Worm (Caenorhabditis elegans) whole organism, L2 larva: ENCODE results near the gene sra-37.

Source experiments
- C34F6.9 ChIP-seq: fragments of 150-350 bp; optimal IDR thresholded peaks from 2 replicates; lab custom pipeline; 2014; ENCODE audit warnings: missing biosample characterization, missing genetic modification characterization
- F13H6.1 ChIP-seq: sonication (generic microtip); optimal IDR thresholded peaks from 2 replicates; lab custom pipeline; 2016; ENCODE audit warnings: missing genetic modification characterization, missing compliant biosample characterization
- alr-1 ChIP-seq: fragments of 150-350 bp; optimal IDR thresholded peaks from 2 replicates; lab custom pipeline; 2014; ENCODE audit warnings: missing biosample characterization, missing genetic modification characterization
- blmp-1 ChIP-seq: sonication (generic microtip); optimal IDR thresholded peaks from 2 replicates; lab custom pipeline; 2017; ENCODE audit warnings: missing genetic modification characterization, mild to moderate bottlenecking, missing compliant biosample characterization, antibody characterized with exemption, moderate library complexity; ENCODE audit not compliant: insufficient read depth
- ceh-16 ChIP-seq: fragments of 150-350 bp; optimal IDR thresholded peaks from 2 replicates; lab custom pipeline; 2014; ENCODE audit warnings: missing biosample characterization, missing genetic modification characterization
- crh-2 ChIP-seq: sonication (generic microtip); optimal IDR thresholded peaks from 2 replicates; lab custom pipeline; 2017; ENCODE audit warnings: missing biosample characterization, missing genetic modification characterization
- egl-27 ChIP-seq: sonication (generic microtip); optimal IDR thresholded peaks from 3 replicates; lab custom pipeline; 2017; ENCODE audit warnings: missing biosample characterization, missing genetic modification reagents, missing genetic modification characterization
- elt-1 ChIP-seq: fragments of 150-350 bp; optimal IDR thresholded peaks from 2 replicates; lab custom pipeline; 2014; ENCODE audit warnings: missing biosample characterization, missing genetic modification characterization
- fos-1 ChIP-seq: fragments of 150-350 bp; optimal IDR thresholded peaks from 2 replicates; lab custom pipeline; 2014; ENCODE audit warnings: missing biosample characterization, missing genetic modification characterization
- gmeb-1 ChIP-seq: fragments of 150-350 bp; optimal IDR thresholded peaks from 2 replicates; lab custom pipeline; 2014; ENCODE audit warnings: missing biosample characterization, missing genetic modification characterization
- lin-13 ChIP-seq: fragments of 150-350 bp; optimal IDR thresholded peaks from 2 replicates; lab custom pipeline; 2014; ENCODE audit warnings: missing biosample characterization, missing genetic modification reagents, missing genetic modification characterization
- lin-39 ChIP-seq: fragments of 150-350 bp; optimal IDR thresholded peaks from 2 replicates; lab custom pipeline; 2014; ENCODE audit warnings: missing biosample characterization, missing genetic modification reagents, missing genetic modification characterization
- lsy-2 ChIP-seq, 2 experiments: fragments of 150-350 bp in 1 of 2; sonication (generic microtip) in 1 of 2; optimal IDR thresholded peaks; 2 replicates each; lab custom pipeline; 2014 to 2017; ENCODE audit warnings: missing biosample characterization in 2 of 2, missing genetic modification characterization in 2 of 2
- mab-5 ChIP-seq: fragments of 150-350 bp; optimal IDR thresholded peaks from 2 replicates; lab custom pipeline; 2014; ENCODE audit warnings: missing biosample characterization, missing genetic modification characterization
- mdl-1 ChIP-seq, 2 experiments: fragments of 150-350 bp in 1 of 2; sonication (generic microtip) in 1 of 2; optimal IDR thresholded peaks; 2 replicates each; lab custom pipeline; 2017; ENCODE audit warnings: missing biosample characterization in 2 of 2, missing genetic modification characterization in 2 of 2
- nhr-12 ChIP-seq: fragments of 150-350 bp; optimal IDR thresholded peaks from 2 replicates; lab custom pipeline; 2014; ENCODE audit warnings: missing biosample characterization, missing genetic modification characterization
- nhr-129 ChIP-seq: fragments of 150-350 bp; optimal IDR thresholded peaks from 2 replicates; lab custom pipeline; 2014; ENCODE audit warnings: missing biosample characterization, missing genetic modification characterization
- nhr-21 ChIP-seq: fragments of 150-350 bp; optimal IDR thresholded peaks from 2 replicates; lab custom pipeline; 2014; ENCODE audit warnings: missing biosample characterization, missing genetic modification characterization
- nhr-25 ChIP-seq: fragments of 150-350 bp; sonication (generic microtip); optimal IDR thresholded peaks from 3 replicates; lab custom pipeline; 2014; ENCODE audit warnings: missing biosample characterization, missing genetic modification characterization
- nhr-6 ChIP-seq: fragments of 150-350 bp; optimal IDR thresholded peaks from 2 replicates; lab custom pipeline; 2014; ENCODE audit warnings: missing biosample characterization, missing genetic modification characterization
- nhr-77 ChIP-seq: fragments of 150-350 bp; optimal IDR thresholded peaks from 2 replicates; lab custom pipeline; 2014; ENCODE audit warnings: missing biosample characterization, missing genetic modification characterization
- peb-1 ChIP-seq: fragments of 150-350 bp; optimal IDR thresholded peaks from 2 replicates; lab custom pipeline; 2014; ENCODE audit warnings: missing biosample characterization, missing genetic modification characterization
- sem-4 ChIP-seq: fragments of 150-350 bp; optimal IDR thresholded peaks from 2 replicates; lab custom pipeline; 2014; ENCODE audit warnings: missing biosample characterization, missing genetic modification reagents, missing genetic modification characterization
- skn-1 ChIP-seq: sonication (generic microtip); optimal IDR thresholded peaks from 2 replicates; lab custom pipeline; 2017; ENCODE audit warnings: missing biosample characterization, missing genetic modification characterization
- sma-3 ChIP-seq: sonication (generic microtip); optimal IDR thresholded peaks from 2 replicates; lab custom pipeline; 2016; ENCODE audit warnings: missing genetic modification reagents, missing genetic modification characterization, missing compliant biosample characterization
- sma-9 ChIP-seq, 2 experiments: fragments of 150-350 bp in 1 of 2; sonication (generic microtip) in 1 of 2; optimal IDR thresholded peaks; 2 replicates each; lab custom pipeline; 2014 to 2016; ENCODE audit warnings: missing genetic modification characterization in 2 of 2, mild to moderate bottlenecking in 1 of 2, missing biosample characterization in 1 of 2, missing compliant biosample characterization in 1 of 2, missing genetic modification reagents in 1 of 2, moderate library complexity in 1 of 2
- unc-39 ChIP-seq: fragments of 150-350 bp; optimal IDR thresholded peaks from 2 replicates; lab custom pipeline; 2014; ENCODE audit warnings: missing biosample characterization, missing genetic modification characterization
- unc-55 ChIP-seq: fragments of 150-350 bp; sonication (generic microtip); optimal IDR thresholded peaks from 3 replicates; lab custom pipeline; 2014; ENCODE audit warnings: missing biosample characterization, missing genetic modification reagents, missing genetic modification characterization
- unc-62 ChIP-seq: fragments of 150-350 bp; optimal IDR thresholded peaks from 2 replicates; lab custom pipeline; 2014; ENCODE audit warnings: missing biosample characterization, missing genetic modification reagents, missing genetic modification characterization
- zag-1 ChIP-seq: fragments of 150-350 bp; optimal IDR thresholded peaks from 2 replicates; lab custom pipeline; 2014; ENCODE audit warnings: missing biosample characterization, missing genetic modification characterization
- ztf-11 ChIP-seq: sonication (generic microtip); optimal IDR thresholded peaks from 2 replicates; lab custom pipeline; 2017; ENCODE audit warnings: missing biosample characterization, missing genetic modification characterization
- ztf-4 ChIP-seq: fragments of 150-350 bp; optimal IDR thresholded peaks from 2 replicates; lab custom pipeline; 2014; ENCODE audit warnings: missing biosample characterization, missing genetic modification characterization

sra-37 gene

DNA sequence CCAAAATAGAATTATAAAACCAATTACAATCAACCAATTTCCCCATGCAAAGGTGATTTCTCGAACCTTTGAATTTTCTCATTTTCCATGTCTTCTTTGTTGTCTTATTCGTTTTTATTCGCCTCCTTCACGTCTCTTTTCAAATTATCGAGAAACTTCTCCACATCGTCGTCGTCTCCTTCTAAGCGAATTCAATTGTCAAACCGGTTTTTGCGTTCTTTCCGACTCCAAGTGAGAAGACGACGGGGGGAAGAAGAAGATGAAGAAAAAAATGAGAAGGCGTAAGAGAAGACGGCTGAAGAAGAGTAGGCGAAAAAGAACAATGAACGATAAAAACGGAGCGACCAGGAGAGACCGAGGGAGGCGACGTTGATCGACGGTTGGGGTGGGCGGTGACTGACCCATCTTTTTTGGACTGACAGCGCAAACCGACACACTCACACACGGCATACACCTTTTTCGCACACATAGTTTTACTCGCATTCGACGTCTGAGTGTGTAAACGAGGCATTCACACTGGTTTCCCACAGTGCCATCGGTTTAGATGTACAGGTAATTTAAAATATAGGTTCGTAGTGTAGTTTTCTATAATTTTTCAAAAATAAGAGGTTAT lies 27.3 kb upstream of the sra-37 start (continued):
- TF ChIP-seq nhr-21 (tag; lab: Kevin White, UChicago) (peak; percentile 59), nhr-6 (peak; percentile 78), egl-27 (tag; lab: Kevin White, UChicago) (peak; percentile 83), sem-4 (tag; lab: Kevin White, UChicago) (peak; percentile 88), gmeb-1 (peak; percentile 31), ceh-16 (tag; lab: Kevin White, UChicago) (peak; percentile 52), elt-1 (tag; lab: Kevin White, UChicago) (no peak), zag-1 (tag; lab: Kevin White, UChicago) (no peak), sma-3 (GFP tag; lab: Kevin White, UChicago) (peak; percentile 86), ztf-4 (tag; lab: Kevin White, UChicago) (peak; percentile 10), peb-1 (no peak), lsy-2 (tag; optimal IDR thresholded peaks at IDR 0.05; lab: Kevin White, UChicago) (peak in 1 of 2 experiments; percentile 38), fos-1 (tag; lab: Kevin White, UChicago) (peak; percentile 27), lin-13 (GFP tag; lab: Kevin White, UChicago) (peak; percentile 40), skn-1 (tag; lab: Kevin White, UChicago) (no peak), blmp-1 (tag; lab: Kevin White, UChicago) (peak; percentile 33)
- TF ChIP-seq, all 48 proteins: peak for 19

DNA sequence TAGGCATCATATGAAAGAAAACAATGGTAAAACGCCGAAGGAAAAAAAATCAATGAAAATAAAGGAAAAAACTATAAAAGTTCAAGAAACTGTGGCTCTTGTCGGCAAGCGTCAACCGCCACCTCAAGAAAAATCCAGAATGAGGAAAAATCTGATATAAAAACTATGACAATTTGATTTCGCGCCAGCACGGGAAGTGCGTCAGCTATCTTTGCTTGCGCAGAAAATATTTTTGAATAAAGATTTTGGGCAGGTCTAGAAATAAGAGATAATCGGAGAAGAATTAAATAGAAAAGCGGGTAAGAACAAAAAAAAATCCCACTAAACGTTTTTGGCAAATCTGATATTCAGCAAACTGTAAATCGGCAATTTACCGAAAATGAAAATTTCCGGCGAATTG lies 25.0 kb upstream of the sra-37 start:
- TF ChIP-seq fos-1 (tag; lab: Kevin White, UChicago) (no peak), gmeb-1 (peak; percentile 6), nhr-77 (tag; lab: Kevin White, UChicago) (no peak), unc-39 (tag; lab: Kevin White, UChicago) (no peak), alr-1 (no peak), lsy-2 (tag; optimal IDR thresholded peaks at IDR 0.05; lab: Kevin White, UChicago) (peak in 1 of 2 experiments; percentile 46), ztf-11 (tag; lab: Kevin White, UChicago) (no peak), lin-39 (tag; lab: Kevin White, UChicago) (no peak), crh-2 (tag; lab: Kevin White, UChicago) (peak; percentile 16), unc-55 (peak; percentile 46)

DNA sequence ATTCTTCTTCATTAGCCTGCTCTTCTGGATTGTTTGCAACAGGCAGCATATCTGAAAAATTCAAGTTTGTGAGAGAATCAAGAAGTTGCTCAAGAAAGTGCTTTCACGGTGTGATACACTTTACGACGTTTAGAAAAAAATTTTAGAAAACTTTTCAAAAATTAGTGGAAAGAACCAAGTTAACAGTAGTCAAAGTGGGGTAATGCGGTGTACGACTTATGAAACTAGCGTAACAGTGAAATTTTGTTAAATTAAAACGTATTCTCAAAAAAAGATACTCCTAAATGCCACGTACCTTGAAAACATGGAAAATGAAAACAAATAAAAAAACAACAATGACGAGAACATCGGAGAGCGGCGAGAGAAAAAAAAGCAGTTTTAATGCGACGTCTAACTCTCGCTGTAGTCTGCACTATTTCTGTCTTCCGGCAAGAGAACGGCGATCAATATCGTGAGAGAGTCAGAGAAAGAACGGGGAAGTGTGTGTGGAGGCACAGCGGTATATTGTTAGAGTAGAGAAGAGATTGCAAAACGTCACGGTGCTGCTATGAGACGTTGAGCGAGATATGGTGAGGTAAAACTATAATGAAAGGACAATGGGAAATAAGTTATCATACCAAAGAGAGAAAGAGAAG lies 24.1 kb upstream of the sra-37 start, which contains the start of gene ekl-5:
Gene ekl-5 (minus strand): TSS at position 51 of the 635 bp plus-strand sequence.
- TF ChIP-seq unc-55 (peak; percentile 70), fos-1 (tag; lab: Kevin White, UChicago) (peak; percentile 87), nhr-21 (tag; lab: Kevin White, UChicago) (peak; percentile 2), lsy-2 (tag; optimal IDR thresholded peaks at IDR 0.05; lab: Kevin White, UChicago) (peak in 1 of 2 experiments; percentile 65), C34F6.9 (peak; percentile 76), ceh-16 (tag; lab: Kevin White, UChicago) (peak; percentile 1), mab-5 (tag; lab: Kevin White, UChicago) (no peak), F13H6.1 (tag; lab: Kevin White, UChicago) (peak; percentile 70), nhr-6 (peak; percentile 55), nhr-77 (tag; lab: Kevin White, UChicago) (no peak), ztf-4 (tag; lab: Kevin White, UChicago) (no peak), gmeb-1 (no peak), sma-9 (GFP tag; optimal IDR thresholded peaks at IDR 0.05; lab: Kevin White, UChicago) (peak; percentile 78), sma-9 (tag; optimal IDR thresholded peaks at IDR 0.05; lab: Kevin White, UChicago) (no peak), nhr-25 (tag; lab: Kevin White, UChicago) (peak; percentile 50), crh-2 (tag; lab: Kevin White, UChicago) (peak; percentile 80), blmp-1 (tag; lab: Kevin White, UChicago) (no peak), egl-27 (tag; lab: Kevin White, UChicago) (peak; percentile 61), sma-3 (GFP tag; lab: Kevin White, UChicago) (peak; percentile 58), nhr-129 (peak; percentile 52)

ce11 chrX:13914289-13914688 lies 21.1 kb upstream of the sra-37 start, which contains the start of gene Y26E6A.2:
Y26E6A.2 (minus strand) TSS chrX:13914389.
- TF ChIP-seq skn-1 (tag; lab: Kevin White, UChicago) (no peak), nhr-12 (tag; lab: Kevin White, UChicago) (no peak), crh-2 (tag; lab: Kevin White, UChicago) (no peak), sma-9 (GFP tag; optimal IDR thresholded peaks at IDR 0.05; lab: Kevin White, UChicago) (no peak), sma-9 (tag; optimal IDR thresholded peaks at IDR 0.05; lab: Kevin White, UChicago) (no peak), unc-55 (no peak), C34F6.9 (no peak), unc-62 (GFP tag; lab: Kevin White, UChicago) (no peak), mdl-1 (tag; optimal IDR thresholded peaks at IDR 0.05; lab: Kevin White, UChicago) (no peak), mab-5 (tag; lab: Kevin White, UChicago) (no peak), fos-1 (tag; lab: Kevin White, UChicago) (no peak)
